Fruit fly (Drosophila melanogaster) whole organism, embryonic: Measurements from ENCODE around the gene barr.

Experiments
- Atf6 ChIP-seq: fragments of 200-800 bp; sonication (Bioruptor generic); IDR thresholded peaks from 2 replicates; pipeline ENCODE4 v1.3.6; 2022; ENCODE audit warnings: missing biosample characterization, missing genetic modification characterization
- CG10147 ChIP-seq: fragments of 200-800 bp; sonication (Bioruptor generic); optimal IDR thresholded peaks from 2 replicates; lab custom pipeline; 2019; ENCODE audit warnings: missing biosample characterization, mild to moderate bottlenecking, missing genetic modification characterization, moderate library complexity
- CG12299 ChIP-seq: fragments of 200-800 bp; sonication (Bioruptor generic); optimal IDR thresholded peaks from 2 replicates; lab custom pipeline; 2018; ENCODE audit warnings: missing biosample characterization, mild to moderate bottlenecking, missing genetic modification characterization
- CG16863 ChIP-seq: fragments of 200-800 bp; sonication (Bioruptor generic); optimal IDR thresholded peaks from 3 replicates; lab custom pipeline; 2016; ENCODE audit warnings: missing biosample characterization, missing genetic modification characterization
- CG17186 ChIP-seq: fragments of 200-800 bp; sonication (Bioruptor generic); optimal IDR thresholded peaks from 3 replicates; lab custom pipeline; 2017; ENCODE audit warnings: missing biosample characterization, missing genetic modification reagents, missing genetic modification characterization
- CG17802 ChIP-seq: fragments of 200-800 bp; sonication (Bioruptor generic); optimal IDR thresholded peaks from 2 replicates; lab custom pipeline; 2018; ENCODE audit warnings: missing biosample characterization, mild to moderate bottlenecking, missing genetic modification characterization, moderate library complexity
- CG18262 ChIP-seq: fragments of 200-800 bp; optimal IDR thresholded peaks from 3 replicates; lab custom pipeline; 2019; ENCODE audit warnings: missing biosample characterization, mild to moderate bottlenecking, missing genetic modification characterization, moderate library complexity
- CG1832 ChIP-seq: fragments of 200-800 bp; sonication (Bioruptor generic); optimal IDR thresholded peaks from 2 replicates; lab custom pipeline; 2017; ENCODE audit warnings: missing biosample characterization, mild to moderate bottlenecking, missing genetic modification characterization, inconsistent platforms
- CG2889 ChIP-seq: fragments of 200-800 bp; sonication (Bioruptor generic); IDR thresholded peaks from 3 replicates; pipeline ENCODE4 v1.3.6; 2022; ENCODE audit warnings: missing biosample characterization, missing genetic modification characterization
- CG3726 ChIP-seq: fragments of 200-800 bp; sonication (Bioruptor generic); IDR thresholded peaks from 3 replicates; pipeline ENCODE4, ENCODE4 v1.3.6; 2022; ENCODE audit warnings: missing biosample characterization, missing genetic modification characterization
- CG3995 ChIP-seq: fragments of 200-800 bp; sonication (Bioruptor generic); optimal IDR thresholded peaks from 3 replicates; lab custom pipeline; 2016; ENCODE audit warnings: missing biosample characterization, missing genetic modification characterization
- CG4360 ChIP-seq: fragments of 200-800 bp; sonication (Bioruptor generic); IDR thresholded peaks from 2 replicates; pipeline ENCODE4 v1.3.6; 2022; ENCODE audit warnings: missing biosample characterization, missing genetic modification characterization
- CG7963 ChIP-seq: fragments of 200-800 bp; sonication (Bioruptor generic); IDR thresholded peaks from 3 replicates; pipeline ENCODE4 v1.3.6; 2022; ENCODE audit warnings: missing biosample characterization, missing genetic modification characterization; ENCODE audit not compliant: partially characterized antibody
- CG9215 ChIP-seq: fragments of 200-800 bp; sonication (Bioruptor generic); IDR thresholded peaks from 2 replicates; pipeline ENCODE4 v1.3.6; 2022; ENCODE audit warnings: missing biosample characterization, missing genetic modification characterization
- D ChIP-seq, 2 experiments: fragments of 200-800 bp in 1 of 2; fragments of >200 bp in 1 of 2; sonication (Bioruptor generic) in 1 of 2; optimal IDR thresholded peaks; 2 replicates in 1 of 2; 3 replicates in 1 of 2; lab custom pipeline; 2017; ENCODE audit warnings: mild to moderate bottlenecking in 1 of 2, missing biosample characterization in 1 of 2, missing genetic modification characterization in 1 of 2, missing genetic modification reagents in 1 of 2
- Dip2 ChIP-seq: fragments of 200-800 bp; sonication (Bioruptor generic); IDR thresholded peaks from 2 replicates; pipeline ENCODE4 v1.3.6; 2022; ENCODE audit warnings: missing biosample characterization, missing genetic modification characterization
- Doc3 ChIP-seq: fragments of 200-800 bp; sonication (Bioruptor generic); IDR thresholded peaks from 3 replicates; pipeline ENCODE4 v1.3.6; 2022; ENCODE audit warnings: missing biosample characterization, missing genetic modification characterization; ENCODE audit not compliant: partially characterized antibody
- Elba2 ChIP-seq: fragments of 200-800 bp; sonication (Bioruptor generic); optimal IDR thresholded peaks from 3 replicates; lab custom pipeline; 2016; ENCODE audit warnings: missing biosample characterization, missing genetic modification characterization
- Fer3 ChIP-seq: fragments of 200-800 bp; sonication (Bioruptor generic); optimal IDR thresholded peaks from 2 replicates; lab custom pipeline; 2018; ENCODE audit warnings: missing biosample characterization, mild to moderate bottlenecking, missing genetic modification characterization, moderate library complexity
- H2.0 ChIP-seq: fragments of 200-800 bp; sonication (Bioruptor generic); IDR thresholded peaks from 2 replicates; pipeline ENCODE4 v1.3.6; 2022; ENCODE audit warnings: missing biosample characterization, missing genetic modification characterization
- Hr78 ChIP-seq, 2 experiments: fragments of 200-800 bp in 1 of 2; fragments of >200 bp in 1 of 2; sonication (Bioruptor generic) in 1 of 2; optimal IDR thresholded peaks; 2 replicates each; lab custom pipeline; 2017 to 2019; ENCODE audit warnings: missing biosample characterization in 2 of 2, missing genetic modification characterization in 2 of 2, mild to moderate bottlenecking in 1 of 2, moderate library complexity in 1 of 2
- Lpt ChIP-seq: fragments of >200 bp; optimal IDR thresholded peaks from 2 replicates; lab custom pipeline; 2018; ENCODE audit warnings: missing biosample characterization, missing genetic modification characterization
- Mes4 ChIP-seq: fragments of 200-800 bp; sonication (Bioruptor generic); optimal IDR thresholded peaks from 2 replicates; lab custom pipeline; 2016; ENCODE audit warnings: missing biosample characterization, missing genetic modification characterization
- Sox100B ChIP-seq: fragments of 200-800 bp; sonication (Bioruptor generic); optimal IDR thresholded peaks from 3 replicates; lab custom pipeline; 2018; ENCODE audit warnings: missing biosample characterization, mild to moderate bottlenecking, missing genetic modification characterization
- Vsx1 ChIP-seq: fragments of 200-800 bp; sonication (Bioruptor generic); optimal IDR thresholded peaks from 2 replicates; lab custom pipeline; 2017; ENCODE audit warnings: missing biosample characterization, mild to moderate bottlenecking, missing genetic modification characterization, missing genetic modification reagents
- ash1 ChIP-seq: fragments of 200-800 bp; sonication (Bioruptor generic); optimal IDR thresholded peaks from 2 replicates; lab custom pipeline; 2018; ENCODE audit warnings: missing biosample characterization, mild to moderate bottlenecking, missing genetic modification characterization
- az2 ChIP-seq: fragments of 200-800 bp; sonication (Bioruptor generic); optimal IDR thresholded peaks from 3 replicates; lab custom pipeline; 2016; ENCODE audit warnings: missing biosample characterization, missing genetic modification characterization
- dati ChIP-seq: fragments of 200-800 bp; sonication (Bioruptor generic); IDR thresholded peaks from 2 replicates; pipeline ENCODE4 v1.3.6; 2022; ENCODE audit warnings: missing biosample characterization, missing genetic modification characterization
- dmrt11E ChIP-seq: fragments of 200-800 bp; sonication (Bioruptor generic); optimal IDR thresholded peaks from 3 replicates; lab custom pipeline; 2018; ENCODE audit warnings: missing biosample characterization, mild to moderate bottlenecking, missing genetic modification characterization, moderate library complexity
- en ChIP-seq: fragments of 200-800 bp; sonication (Bioruptor generic); optimal IDR thresholded peaks from 2 replicates; lab custom pipeline; 2016; ENCODE audit warnings: missing biosample characterization, missing genetic modification characterization
- fru ChIP-seq: fragments of >200 bp; optimal IDR thresholded peaks from 2 replicates; lab custom pipeline; 2017
- grn ChIP-seq: fragments of 200-800 bp; sonication (Bioruptor generic); optimal IDR thresholded peaks from 3 replicates; lab custom pipeline; 2017; ENCODE audit warnings: missing biosample characterization, missing genetic modification characterization
- gt ChIP-seq: fragments of 200-800 bp; sonication (Bioruptor generic); IDR thresholded peaks from 2 replicates; pipeline ENCODE4 v1.3.6; 2022; ENCODE audit warnings: missing biosample characterization, missing genetic modification characterization
- insv ChIP-seq, 2 experiments: fragments of 200-800 bp; sonication (Bioruptor generic); optimal IDR thresholded peaks; 3 replicates each; lab custom pipeline; 2016 to 2018; ENCODE audit warnings: missing biosample characterization in 2 of 2, missing genetic modification characterization in 2 of 2
- kay ChIP-seq: fragments of 200-800 bp; sonication (Bioruptor generic); optimal IDR thresholded peaks from 2 replicates; lab custom pipeline; 2016; ENCODE audit warnings: missing biosample characterization, missing genetic modification characterization
- lmd ChIP-seq: fragments of 200-800 bp; sonication (Bioruptor generic); IDR thresholded peaks from 2 replicates; pipeline ENCODE4 v1.3.6; 2022; ENCODE audit warnings: missing biosample characterization, missing genetic modification characterization
- nom ChIP-seq: fragments of 200-800 bp; sonication (Bioruptor generic); optimal IDR thresholded peaks from 2 replicates; lab custom pipeline; 2017; ENCODE audit warnings: missing biosample characterization, missing genetic modification characterization, mild to moderate bottlenecking, moderate library complexity, missing genetic modification reagents
- org-1 ChIP-seq: fragments of 200-800 bp; sonication (Bioruptor generic); optimal IDR thresholded peaks from 2 replicates; lab custom pipeline; 2017; ENCODE audit warnings: missing biosample characterization, missing genetic modification characterization
- pita ChIP-seq: fragments of 200-800 bp; sonication (Bioruptor generic); optimal IDR thresholded peaks from 2 replicates; lab custom pipeline; 2017; ENCODE audit warnings: missing biosample characterization, mild to moderate bottlenecking, missing genetic modification characterization
- pum ChIP-seq: fragments of 200-800 bp; sonication (Bioruptor generic); optimal IDR thresholded peaks from 2 replicates; lab custom pipeline; 2016; ENCODE audit warnings: missing biosample characterization, missing genetic modification characterization
- ro ChIP-seq: fragments of 200-800 bp; sonication (Bioruptor generic); IDR thresholded peaks from 2 replicates; pipeline ENCODE4 v1.3.6; 2022; ENCODE audit warnings: missing biosample characterization, missing genetic modification characterization
- sc ChIP-seq, 3 experiments: fragments of >200 bp in 2 of 3; fragments of 200-800 bp in 1 of 3; sonication (Bioruptor generic) in 1 of 3; optimal IDR thresholded peaks; 2 replicates in 2 of 3; 3 replicates in 1 of 3; lab custom pipeline; 2017; ENCODE audit warnings: mild to moderate bottlenecking in 1 of 3, missing biosample characterization in 1 of 3, missing genetic modification characterization in 1 of 3, missing genetic modification reagents in 1 of 3
- schlank ChIP-seq: fragments of 200-800 bp; sonication (Bioruptor generic); optimal IDR thresholded peaks from 2 replicates; lab custom pipeline; 2018; ENCODE audit warnings: missing biosample characterization, mild to moderate bottlenecking, missing genetic modification characterization
- slp2 ChIP-seq: fragments of 200-800 bp; sonication (Bioruptor generic); optimal IDR thresholded peaks from 2 replicates; lab custom pipeline; 2016; ENCODE audit warnings: missing biosample characterization, missing genetic modification characterization
- tin ChIP-seq: fragments of 200-800 bp; sonication (Bioruptor generic); optimal IDR thresholded peaks from 3 replicates; lab custom pipeline; 2016; ENCODE audit warnings: missing biosample characterization, missing genetic modification characterization
- unpg ChIP-seq: fragments of 200-800 bp; sonication (Bioruptor generic); optimal IDR thresholded peaks from 3 replicates; lab custom pipeline; 2018; ENCODE audit warnings: missing biosample characterization, mild to moderate bottlenecking, missing genetic modification characterization, moderate library complexity
- usp ChIP-seq: fragments of >200 bp; optimal IDR thresholded peaks from 2 replicates; lab custom pipeline; 2017; ENCODE audit warnings: missing biosample characterization, missing genetic modification characterization
- vnd ChIP-seq: fragments of 200-800 bp; sonication (Bioruptor generic); IDR thresholded peaks from 3 replicates; pipeline ENCODE4 v1.3.6; 2022; ENCODE audit warnings: missing biosample characterization, missing genetic modification characterization; ENCODE audit not compliant: partially characterized antibody
- zf30C ChIP-seq: fragments of 200-800 bp; sonication (Bioruptor generic); optimal IDR thresholded peaks from 3 replicates; lab custom pipeline; 2018; ENCODE audit warnings: missing biosample characterization, mild to moderate bottlenecking, missing genetic modification characterization
- zfh1 ChIP-seq: fragments of 200-800 bp; sonication (Bioruptor generic); IDR thresholded peaks from 3 replicates; pipeline ENCODE4 v1.3.6; 2022; ENCODE audit warnings: missing biosample characterization, missing genetic modification characterization
- zfh2 ChIP-seq: fragments of 200-800 bp; sonication (Bioruptor generic); optimal IDR thresholded peaks from 2 replicates; lab custom pipeline; 2016; ENCODE audit warnings: missing biosample characterization, missing genetic modification characterization

barr gene

DNA sequence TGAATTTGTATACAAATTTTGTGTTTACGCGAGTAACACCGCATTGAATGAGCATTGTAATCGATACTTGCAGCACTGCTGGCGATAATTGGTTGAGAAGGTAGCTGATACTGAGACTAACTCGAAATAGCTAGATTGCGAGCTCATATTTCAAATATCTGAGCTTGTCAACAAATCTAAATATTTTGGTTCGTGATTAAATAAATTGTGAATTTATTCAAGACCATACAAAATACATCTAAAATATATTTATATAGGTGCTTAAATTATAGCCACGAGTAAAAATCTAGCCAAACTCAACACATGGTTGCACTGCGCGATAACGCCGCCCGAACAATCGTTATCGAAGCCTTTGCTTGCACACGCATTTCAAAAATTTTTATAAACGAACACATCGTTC is 32.6 kb upstream of the barr start, which contains the start of the genes Taf13 and nesd (continued):
- TF ChIP-seq H2.0: no peak
- TF ChIP-seq zfh2: peak; percentile 31
- TF ChIP-seq vnd (GFP tag; lab: Robert Waterston, UW): peak; percentile 78
- TF ChIP-seq CG3726 (GFP tag; lab: Robert Waterston, UW): no peak
- TF ChIP-seq ash1 (GFP tag; lab: Kevin White, UChicago): no peak
- no peak for TF ChIP-seq Lpt (GFP tag; lab: Kevin White, UChicago)
- TF ChIP-seq Elba2: peak; percentile 48
- peak; percentile 26 for TF ChIP-seq unpg (GFP tag; lab: Kevin White, UChicago)
- TF ChIP-seq pum (GFP tag; lab: Kevin White, UChicago): no peak
- no peak for TF ChIP-seq CG9215 (GFP tag; lab: Robert Waterston, UW)
- TF ChIP-seq Sox100B (GFP tag; lab: Kevin White, UChicago): peak; percentile 33
- no peak for TF ChIP-seq kay (GFP tag; lab: Kevin White, UChicago)
- TF ChIP-seq CG17802 (tag; lab: Kevin White, UChicago): no peak
- TF ChIP-seq CG4360: no peak
- TF ChIP-seq CG12299 (tag; lab: Kevin White, UChicago): no peak
- TF ChIP-seq CG16863 (GFP tag; lab: Kevin White, UChicago): peak; percentile 64
- no peak for TF ChIP-seq grn (GFP tag; lab: Kevin White, UChicago)
- no peak for TF ChIP-seq ro (GFP tag; lab: Robert Waterston, UW)
- TF ChIP-seq lmd (GFP tag; lab: Robert Waterston, UW): peak; percentile 6; the same call in 1 of the 2 replicates
- no peak for TF ChIP-seq zfh1 (GFP tag; lab: Robert Waterston, UW)
- TF ChIP-seq gt (GFP tag; lab: Robert Waterston, UW): no peak
- peak in 1 of 2 experiments; percentile 25 for TF ChIP-seq insv (GFP tag; optimal IDR thresholded peaks at IDR 0.05; lab: Kevin White, UChicago)
- TF ChIP-seq sc (optimal IDR thresholded peaks at IDR 0.05; lab: Kevin White, UChicago): no peak
- no peak for TF ChIP-seq sc (GFP tag; optimal IDR thresholded peaks at IDR 0.05; lab: Kevin White, UChicago)
- TF ChIP-seq CG2889 (GFP tag; lab: Robert Waterston, UW): no peak
- peak; percentile 49; the same call in 2 of the 3 replicates for TF ChIP-seq CG7963 (GFP tag; lab: Robert Waterston, UW)
- no peak for TF ChIP-seq D (optimal IDR thresholded peaks at IDR 0.05; lab: Kevin White, UChicago)
- no peak for TF ChIP-seq D (GFP tag; optimal IDR thresholded peaks at IDR 0.05; lab: Kevin White, UChicago)
- TF ChIP-seq CG10147 (GFP tag; lab: Kevin White, UChicago): peak; percentile 67
- peak; percentile 35 for TF ChIP-seq CG18262 (tag; lab: Kevin White, UChicago)
- TF ChIP-seq tin (GFP tag; lab: Kevin White, UChicago): peak; percentile 30
- TF ChIP-seq Atf6 (GFP tag; lab: Robert Waterston, UW): no peak
- no peak for TF ChIP-seq Fer3
- peak; percentile 46 for TF ChIP-seq dmrt11E
- TF ChIP-seq CG1832: no peak
- TF ChIP-seq slp2 (GFP tag; lab: Kevin White, UChicago): no peak
- TF ChIP-seq Mes4 (GFP tag; lab: Kevin White, UChicago): no peak
- peak; percentile 39 for TF ChIP-seq CG3995 (GFP tag; lab: Kevin White, UChicago)
- no peak for TF ChIP-seq Vsx1 (GFP tag; lab: Kevin White, UChicago)
- peak; percentile 60 for TF ChIP-seq Doc3 (GFP tag; lab: Robert Waterston, UW)
- TF ChIP-seq schlank: no peak
- no peak for TF ChIP-seq org-1
- no peak for TF ChIP-seq en (GFP tag; lab: Kevin White, UChicago)
- TF ChIP-seq Hr78 (GFP tag; optimal IDR thresholded peaks at IDR 0.05; lab: Kevin White, UChicago): no peak
- TF ChIP-seq CG17186: peak; percentile 71
- TF ChIP-seq Dip2 (GFP tag; lab: Robert Waterston, UW): no peak
- no peak for TF ChIP-seq pita (GFP tag; lab: Kevin White, UChicago)
- TF ChIP-seq dati (GFP tag; lab: Robert Waterston, UW): no peak
- TF ChIP-seq nom (GFP tag; lab: Kevin White, UChicago): no peak
- no peak for TF ChIP-seq zf30C
- TF ChIP-seq fru (lab: Kevin White, UChicago): no peak
- no peak for TF ChIP-seq usp (GFP tag; lab: Kevin White, UChicago)
- no peak for TF ChIP-seq az2 (GFP tag; lab: Kevin White, UChicago)
